Worm (Caenorhabditis elegans) whole organism, early embryonic: ENCODE data around the gene str-108.

Experiments used
- F13C5.2 ChIP-seq: sonication (generic microtip); optimal IDR thresholded peaks from 2 replicates; lab custom pipeline; 2017; ENCODE audit warnings: mild to moderate bottlenecking, missing genetic modification characterization, inconsistent platforms, missing compliant biosample characterization
- aly-1 ChIP-seq: sonication (generic microtip); optimal IDR thresholded peaks from 2 replicates; lab custom pipeline; 2016; ENCODE audit warnings: missing genetic modification characterization, missing compliant biosample characterization
- ama-1 ChIP-seq: fragments of 150-350 bp; optimal IDR thresholded peaks from 2 replicates; lab custom pipeline; 2014
- ceh-13 ChIP-seq: fragments of 200-800 bp; sonication (Bioruptor generic); optimal IDR thresholded peaks from 2 replicates; lab custom pipeline; 2018; ENCODE audit warnings: mild to moderate bottlenecking, missing genetic modification characterization, missing compliant biosample characterization
- ceh-36 ChIP-seq: sonication (generic microtip); optimal IDR thresholded peaks from 2 replicates; lab custom pipeline; 2016; ENCODE audit warnings: missing genetic modification characterization, inconsistent platforms, missing compliant biosample characterization
- ets-7 ChIP-seq: sonication (generic microtip); optimal IDR thresholded peaks from 2 replicates; lab custom pipeline; 2016; ENCODE audit warnings: missing genotype, missing genetic modification characterization, missing compliant biosample characterization
- flt-1 ChIP-seq: fragments of 200-800 bp; sonication (Bioruptor generic); IDR thresholded peaks from 2 replicates; pipeline ENCODE4 v1.3.6; 2022; ENCODE audit warnings: missing genetic modification characterization, missing compliant biosample characterization
- hmbx-1 ChIP-seq: sonication (generic microtip); optimal IDR thresholded peaks from 2 replicates; lab custom pipeline; 2016; ENCODE audit warnings: mild to moderate bottlenecking, missing genetic modification characterization, missing compliant biosample characterization
- hnd-1 ChIP-seq: sonication (generic microtip); optimal IDR thresholded peaks from 2 replicates; lab custom pipeline; 2016; ENCODE audit warnings: missing genetic modification characterization, missing compliant biosample characterization
- pes-1 ChIP-seq: fragments of 200-800 bp; sonication (Bioruptor generic); IDR thresholded peaks from 2 replicates; pipeline ENCODE4 v1.3.6; 2022; ENCODE audit warnings: missing genetic modification reagents, missing genetic modification characterization, missing compliant biosample characterization
- scrt-1 ChIP-seq: fragments of 200-800 bp; sonication (Bioruptor generic); IDR thresholded peaks from 2 replicates; pipeline ENCODE4 v1.3.6; 2022; ENCODE audit warnings: missing genetic modification characterization, missing compliant biosample characterization
- sea-1 ChIP-seq: fragments of 200-800 bp; sonication (Bioruptor generic); conservative IDR thresholded peaks from 2 replicates; pipeline ENCODE4 v1.3.6; 2022; ENCODE audit warnings: missing genetic modification characterization, missing compliant biosample characterization
- tbx-11 ChIP-seq: fragments of 200-800 bp; sonication (Bioruptor generic); IDR thresholded peaks from 2 replicates; pipeline ENCODE4 v1.3.6; 2022; ENCODE audit warnings: missing genetic modification characterization, missing compliant biosample characterization
- tra-4 ChIP-seq: sonication (generic microtip); optimal IDR thresholded peaks from 2 replicates; lab custom pipeline; 2017; ENCODE audit warnings: missing genetic modification characterization, missing compliant biosample characterization

DNA sequence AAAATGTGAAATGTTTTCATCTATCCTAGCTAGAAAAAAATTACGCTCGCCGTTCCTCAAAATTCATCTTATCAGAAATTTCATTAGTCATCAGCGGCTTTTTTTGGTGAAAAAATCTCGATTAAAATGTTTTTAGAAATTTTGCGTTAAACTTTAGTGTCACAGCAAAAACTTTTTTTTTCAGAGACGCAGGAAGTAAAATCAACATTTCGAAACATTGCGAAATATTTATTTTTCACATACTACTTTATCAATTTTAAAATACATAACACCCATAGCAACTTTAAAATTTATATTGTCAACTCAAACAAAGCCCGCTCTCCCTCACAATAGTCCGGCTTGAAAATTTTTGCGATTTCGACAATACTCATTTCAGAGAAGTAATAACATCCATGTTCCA lies 33.8 kb upstream of the str-108 start:
- TF ChIP-seq ama-1 (lab: Kevin White, UChicago), result no peak
- TF ChIP-seq sea-1 (GFP tag; lab: Robert Waterston, UW), result no peak
- TF ChIP-seq ets-7 (tag; lab: Kevin White, UChicago), result no peak
- TF ChIP-seq tra-4 (tag; lab: Kevin White, UChicago), result no peak
- TF ChIP-seq aly-1, result no peak
- TF ChIP-seq flt-1, result no peak
- no peak for TF ChIP-seq ceh-36 (tag; lab: Kevin White, UChicago)
- TF ChIP-seq hmbx-1 (tag; lab: Kevin White, UChicago), result no peak
- no peak for TF ChIP-seq scrt-1 (GFP tag; lab: Robert Waterston, UW)
- TF ChIP-seq pes-1 (GFP tag; lab: Robert Waterston, UW), result no peak
- TF ChIP-seq tbx-11 (GFP tag; lab: Robert Waterston, UW), result no peak
- no peak for TF ChIP-seq hnd-1
- no peak for TF ChIP-seq F13C5.2 (tag; lab: Kevin White, UChicago)
- no peak for TF ChIP-seq ceh-13 (GFP tag; lab: Kevin White, UChicago)
